Fruit fly (Drosophila melanogaster) whole organism, embryonic: ENCODE measurements around the gene CG5043.

Experiments
- CG10462 ChIP-seq: fragments of 200-800 bp; sonication (Bioruptor generic); optimal IDR thresholded peaks from 2 replicates; lab custom pipeline; 2016; ENCODE audit warnings: missing biosample characterization, missing genetic modification characterization
- CG12219 ChIP-seq: fragments of 200-800 bp; sonication (Bioruptor generic); optimal IDR thresholded peaks from 3 replicates; lab custom pipeline; 2018; ENCODE audit warnings: missing biosample characterization, mild to moderate bottlenecking, missing genetic modification characterization
- CG12769 ChIP-seq: fragments of 200-800 bp; sonication (Bioruptor generic); optimal IDR thresholded peaks from 2 replicates; lab custom pipeline; 2019; ENCODE audit warnings: missing biosample characterization, mild to moderate bottlenecking, missing genetic modification characterization, moderate library complexity
- CG13287 ChIP-seq: fragments of 200-800 bp; sonication (Bioruptor generic); IDR thresholded peaks from 2 replicates; pipeline ENCODE4 v1.3.6; 2022; ENCODE audit warnings: missing biosample characterization, missing genetic modification characterization; ENCODE audit not compliant: partially characterized antibody
- CG1603 ChIP-seq: fragments of 200-800 bp; sonication (Bioruptor generic); optimal IDR thresholded peaks from 2 replicates; lab custom pipeline; 2019; ENCODE audit warnings: missing biosample characterization, mild to moderate bottlenecking, missing genetic modification characterization, moderate library complexity
- CG18011 ChIP-seq: fragments of 200-800 bp; sonication (Bioruptor generic); optimal IDR thresholded peaks from 2 replicates; lab custom pipeline; 2017; ENCODE audit warnings: missing biosample characterization, missing genetic modification characterization, mild to moderate bottlenecking, moderate library complexity, missing genotype
- CG4282 ChIP-seq: fragments of 200-800 bp; sonication (Bioruptor generic); optimal IDR thresholded peaks from 2 replicates; lab custom pipeline; 2016; ENCODE audit warnings: missing biosample characterization, missing genetic modification characterization
- CG6654 ChIP-seq: fragments of 200-800 bp; sonication (Bioruptor generic); optimal IDR thresholded peaks from 2 replicates; lab custom pipeline; 2017; ENCODE audit warnings: missing biosample characterization, mild to moderate bottlenecking, missing genetic modification characterization
- CG7987 ChIP-seq: fragments of 200-800 bp; sonication (Bioruptor generic); optimal IDR thresholded peaks from 2 replicates; lab custom pipeline; 2018; ENCODE audit warnings: missing biosample characterization, mild to moderate bottlenecking, missing genetic modification characterization, moderate library complexity
- CG8281 ChIP-seq: fragments of 200-800 bp; sonication (Bioruptor generic); optimal IDR thresholded peaks from 2 replicates; lab custom pipeline; 2018; ENCODE audit warnings: missing biosample characterization, mild to moderate bottlenecking, missing genetic modification characterization, moderate library complexity
- CG8290 ChIP-seq, 3 experiments: fragments of 200-800 bp; sonication (Bioruptor generic); optimal IDR thresholded peaks; 2 replicates each; lab custom pipeline; 2016 to 2019; ENCODE audit warnings: missing biosample characterization in 3 of 3, missing genetic modification characterization in 3 of 3, mild to moderate bottlenecking in 2 of 3, moderate library complexity in 1 of 3
- D19A ChIP-seq: fragments of 200-800 bp; optimal IDR thresholded peaks from 3 replicates; lab custom pipeline; 2019; ENCODE audit warnings: missing biosample characterization, mild to moderate bottlenecking, missing genetic modification characterization, moderate library complexity
- E2f2 ChIP-seq: fragments of 200-800 bp; sonication (Bioruptor generic); IDR thresholded peaks from 2 replicates; pipeline ENCODE4 v1.3.6; 2022; ENCODE audit warnings: missing biosample characterization, missing genetic modification characterization
- Eip74EF ChIP-seq, 2 experiments: fragments of 200-800 bp in 1 of 2; fragments of >200 bp in 1 of 2; sonication (Bioruptor generic) in 1 of 2; optimal IDR thresholded peaks; 2 replicates each; lab custom pipeline; 2017 to 2019; ENCODE audit warnings: missing biosample characterization in 2 of 2, missing genetic modification characterization in 2 of 2, mild to moderate bottlenecking in 1 of 2, moderate library complexity in 1 of 2
- Hr51 ChIP-seq, 2 experiments: fragments of 200-800 bp; sonication (Bioruptor generic); optimal IDR thresholded peaks; 2 replicates in 1 of 2; 3 replicates in 1 of 2; lab custom pipeline; 2016 to 2018; ENCODE audit warnings: missing biosample characterization in 2 of 2, missing genetic modification characterization in 2 of 2, mild to moderate bottlenecking in 1 of 2, moderate library complexity in 1 of 2
- Med ChIP-seq: fragments of 200-800 bp; sonication (Bioruptor generic); peaks from one replicate; lab custom pipeline; 2016; ENCODE audit warnings: missing biosample characterization, missing genetic modification characterization, mild to moderate bottlenecking, inconsistent platforms, moderate library complexity
- Myb ChIP-seq: fragments of 200-800 bp; sonication (Bioruptor generic); optimal IDR thresholded peaks from 2 replicates; lab custom pipeline; 2016; ENCODE audit warnings: missing biosample characterization, missing genetic modification characterization
- NK7.1 ChIP-seq: fragments of 200-800 bp; sonication (Bioruptor generic); optimal IDR thresholded peaks from 3 replicates; lab custom pipeline; 2016; ENCODE audit warnings: missing biosample characterization, missing genetic modification characterization
- PHDP ChIP-seq: fragments of 200-800 bp; sonication (Bioruptor generic); optimal IDR thresholded peaks from 3 replicates; lab custom pipeline; 2018; ENCODE audit warnings: missing biosample characterization, mild to moderate bottlenecking, missing genetic modification characterization, moderate library complexity
- Pdp1 ChIP-seq, 2 experiments: fragments of 200-800 bp; sonication (Bioruptor generic); optimal IDR thresholded peaks; 3 replicates each; lab custom pipeline; 2016; ENCODE audit warnings: missing biosample characterization in 2 of 2, missing genetic modification characterization in 2 of 2, mild to moderate bottlenecking in 1 of 2, moderate library complexity in 1 of 2
- Ptx1 ChIP-seq: fragments of 200-800 bp; sonication (Bioruptor generic); IDR thresholded peaks from 2 replicates; pipeline ENCODE4 v1.3.6; 2022; ENCODE audit warnings: missing biosample characterization, missing genetic modification characterization
- Stat92E ChIP-seq, 3 experiments: fragments of >200 bp in 2 of 3; fragments of 200-800 bp in 1 of 3; sonication (Bioruptor generic) in 1 of 3; optimal IDR thresholded peaks; 2 replicates each; lab custom pipeline; 2017 to 2019; ENCODE audit warnings: missing biosample characterization in 3 of 3, missing genetic modification characterization in 3 of 3, mild to moderate bottlenecking in 1 of 3, moderate library complexity in 1 of 3
- Trl ChIP-seq, 3 experiments: fragments of >200 bp in 2 of 3; fragments of 200-800 bp in 1 of 3; sonication (Bioruptor generic) in 1 of 3; optimal IDR thresholded peaks; 2 replicates in 1 of 3; 3 replicates in 2 of 3; lab custom pipeline; 2016 to 2017; ENCODE audit warnings: missing biosample characterization in 1 of 3, missing genetic modification characterization in 1 of 3
- cg ChIP-seq: fragments of 200-800 bp; sonication (Bioruptor generic); optimal IDR thresholded peaks from 3 replicates; lab custom pipeline; 2019; ENCODE audit warnings: missing biosample characterization, mild to moderate bottlenecking, missing genetic modification characterization, moderate library complexity
- chinmo ChIP-seq: fragments of 200-800 bp; sonication (Bioruptor generic); IDR thresholded peaks from 4 replicates; pipeline ENCODE4 v1.3.6; 2022; ENCODE audit warnings: missing biosample characterization, missing genetic modification characterization; ENCODE audit not compliant: partially characterized antibody
- ci ChIP-seq: fragments of 200-800 bp; sonication (Bioruptor generic); IDR thresholded peaks from 3 replicates; pipeline ENCODE4 v1.3.6; 2022; ENCODE audit warnings: missing biosample characterization, missing genetic modification characterization
- gce ChIP-seq: fragments of 200-800 bp; sonication (Bioruptor generic); IDR thresholded peaks from 3 replicates; pipeline ENCODE4 v1.3.6; 2022; ENCODE audit warnings: missing biosample characterization, missing genetic modification characterization
- gem ChIP-seq: fragments of 200-800 bp; sonication (Bioruptor generic); optimal IDR thresholded peaks from 2 replicates; lab custom pipeline; 2019; ENCODE audit warnings: missing biosample characterization, mild to moderate bottlenecking, missing genetic modification characterization, moderate library complexity
- grn ChIP-seq: fragments of 200-800 bp; sonication (Bioruptor generic); optimal IDR thresholded peaks from 3 replicates; lab custom pipeline; 2017; ENCODE audit warnings: missing biosample characterization, missing genetic modification characterization
- gro ChIP-seq: fragments of 200-800 bp; sonication (Bioruptor generic); optimal IDR thresholded peaks from 2 replicates; lab custom pipeline; 2016; ENCODE audit warnings: missing biosample characterization, missing genetic modification characterization
- mirr ChIP-seq: fragments of 200-800 bp; sonication (Bioruptor generic); optimal IDR thresholded peaks from 3 replicates; lab custom pipeline; 2018; ENCODE audit warnings: missing biosample characterization, mild to moderate bottlenecking, missing genetic modification characterization
- sd ChIP-seq: fragments of 200-800 bp; sonication (Bioruptor generic); optimal IDR thresholded peaks from 3 replicates; lab custom pipeline; 2018; ENCODE audit warnings: missing biosample characterization, mild to moderate bottlenecking, missing genetic modification characterization, moderate library complexity
- sna ChIP-seq: fragments of 200-800 bp; sonication (Bioruptor generic); IDR thresholded peaks from 2 replicates; pipeline ENCODE4 v1.3.6; 2022; ENCODE audit warnings: missing biosample characterization, missing genetic modification characterization; ENCODE audit not compliant: partially characterized antibody
- so ChIP-seq: fragments of 200-800 bp; sonication (Bioruptor generic); IDR thresholded peaks from 3 replicates; pipeline ENCODE4 v1.3.6; 2022; ENCODE audit warnings: missing biosample characterization, missing genetic modification characterization
- stc ChIP-seq: fragments of 200-800 bp; sonication (Bioruptor generic); IDR thresholded peaks from 2 replicates; pipeline ENCODE4 v1.3.6; 2022; ENCODE audit warnings: missing biosample characterization, missing genetic modification characterization
- stwl ChIP-seq: fragments of 200-800 bp; sonication (Bioruptor generic); optimal IDR thresholded peaks from 3 replicates; lab custom pipeline; 2018; ENCODE audit warnings: missing biosample characterization, mild to moderate bottlenecking, missing genetic modification characterization, moderate library complexity
- trem ChIP-seq: fragments of 200-800 bp; optimal IDR thresholded peaks from 3 replicates; lab custom pipeline; 2019; ENCODE audit warnings: missing biosample characterization, mild to moderate bottlenecking, missing genetic modification characterization, moderate library complexity
- unpg ChIP-seq: fragments of 200-800 bp; sonication (Bioruptor generic); optimal IDR thresholded peaks from 3 replicates; lab custom pipeline; 2018; ENCODE audit warnings: missing biosample characterization, mild to moderate bottlenecking, missing genetic modification characterization, moderate library complexity
- zfh2 ChIP-seq: fragments of 200-800 bp; sonication (Bioruptor generic); optimal IDR thresholded peaks from 2 replicates; lab custom pipeline; 2016; ENCODE audit warnings: missing biosample characterization, missing genetic modification characterization

The CG5043 gene

dm6 chr2L:17429788-17430587 is 3.7 kb upstream of the CG5043 start (continued):
- TF ChIP-seq mirr (GFP tag; lab: Kevin White, UChicago) (peak; percentile 4), CG12219 (GFP tag; lab: Kevin White, UChicago) (peak; percentile 89), CG1603 (tag; lab: Kevin White, UChicago) (peak; percentile 20), grn (no peak)

dm6 chr2L:17430602-17431358 is 2.9 kb upstream of the CG5043 start:
- no peak for TF ChIP-seq CG10462 (GFP tag; lab: Kevin White, UChicago)
- TF ChIP-seq so (GFP tag; lab: Robert Waterston, UW): 0 out of 3 replicates have a peak, but pooled peaks have one; percentile 7
- peak in 1 of 2 experiments; percentile 20 for TF ChIP-seq Eip74EF (GFP tag; optimal IDR thresholded peaks at IDR 0.05; lab: Kevin White, UChicago)
- no peak for TF ChIP-seq Myb
- TF ChIP-seq chinmo (GFP tag; lab: Robert Waterston, UW): peak; percentile 76; the same call in 3 of the 4 replicates
- peak; percentile 1 for TF ChIP-seq zfh2 (GFP tag; lab: Kevin White, UChicago)
- TF ChIP-seq CG12769 (tag; lab: Kevin White, UChicago): peak; percentile 83
- no peak for TF ChIP-seq CG8290 (GFP tag; optimal IDR thresholded peaks at IDR 0.05; lab: Kevin White, UChicago)
- TF ChIP-seq CG8290 (tag; optimal IDR thresholded peaks at IDR 0.05; lab: Kevin White, UChicago): peak in 1 of 2 experiments; percentile 11
- TF ChIP-seq E2f2 (GFP tag; lab: Robert Waterston, UW): no peak
- no peak for TF ChIP-seq CG4282 (GFP tag; lab: Kevin White, UChicago)
- peak; percentile 46 to 48 for TF ChIP-seq Trl (optimal IDR thresholded peaks at IDR 0.05; lab: Kevin White, UChicago)
- no peak for TF ChIP-seq Trl (GFP tag; optimal IDR thresholded peaks at IDR 0.05; lab: Kevin White, UChicago)
- TF ChIP-seq sd (tag; lab: Kevin White, UChicago): peak; percentile 15
- TF ChIP-seq ci: 0 out of 3 replicates have a peak, but pooled peaks have one; percentile 16
- no peak for TF ChIP-seq CG13287 (GFP tag; lab: Robert Waterston, UW)
- TF ChIP-seq gce (GFP tag; lab: Robert Waterston, UW): no peak
- peak in 1 of 2 experiments; percentile 84 for TF ChIP-seq Pdp1 (GFP tag; optimal IDR thresholded peaks at IDR 0.05; lab: Kevin White, UChicago)
- peak in 1 of 3 experiments; percentile 1 for TF ChIP-seq Stat92E (GFP tag; optimal IDR thresholded peaks at IDR 0.05; lab: Kevin White, UChicago)
- no peak for TF ChIP-seq trem
- TF ChIP-seq gem (tag; lab: Kevin White, UChicago): peak; percentile 36
- peak in 1 of 2 experiments; percentile 35 for TF ChIP-seq Hr51 (GFP tag; optimal IDR thresholded peaks at IDR 0.05; lab: Kevin White, UChicago)
- TF ChIP-seq PHDP (tag; lab: Kevin White, UChicago): peak; percentile 23
- TF ChIP-seq CG7987 (GFP tag; lab: Kevin White, UChicago): no peak
- TF ChIP-seq D19A (tag; lab: Kevin White, UChicago): peak; percentile 12
- TF ChIP-seq CG6654: no peak
- TF ChIP-seq cg (GFP tag; lab: Kevin White, UChicago): peak; percentile 72
- no peak for TF ChIP-seq sna
- TF ChIP-seq gro (GFP tag; lab: Kevin White, UChicago): no peak
- peak; percentile 50 for TF ChIP-seq Med (GFP tag; lab: Kevin White, UChicago)
- TF ChIP-seq stc (GFP tag; lab: Robert Waterston, UW): 0 out of 2 replicates have a peak, but pooled peaks have one; percentile 7
- no peak for TF ChIP-seq NK7.1 (GFP tag; lab: Kevin White, UChicago)
- TF ChIP-seq CG8281 (tag; lab: Kevin White, UChicago): no peak
- no peak for TF ChIP-seq stwl
- peak; percentile 49 for TF ChIP-seq unpg (GFP tag; lab: Kevin White, UChicago)
- no peak for TF ChIP-seq CG18011 (GFP tag; lab: Kevin White, UChicago)
- peak; percentile 39 for TF ChIP-seq Ptx1
